Worm (Caenorhabditis elegans) whole organism, late embryonic: ENCODE results near the gene twk-20.
A peak's percentile ranks its signal among the peaks of the same experiment; 100 is the strongest.

Experiments
- C38D4.7 ChIP-seq: fragments of 200-800 bp; sonication (Bioruptor generic); optimal IDR thresholded peaks from 2 replicates; lab custom pipeline; 2018; ENCODE audit warnings: mild to moderate bottlenecking, missing genetic modification characterization, moderate library complexity, missing compliant biosample characterization
- K02D7.2 ChIP-seq: sonication (generic microtip); optimal IDR thresholded peaks from 2 replicates; lab custom pipeline; 2017; ENCODE audit warnings: mild to moderate bottlenecking, missing genetic modification characterization, missing compliant biosample characterization
- Y22D7AL.16 ChIP-seq: sonication (generic microtip); optimal IDR thresholded peaks from 2 replicates; lab custom pipeline; 2016; ENCODE audit warnings: missing genetic modification characterization, missing compliant biosample characterization
- ahr-1 ChIP-seq: sonication (generic microtip); optimal IDR thresholded peaks from 2 replicates; lab custom pipeline; 2016; ENCODE audit warnings: missing genetic modification characterization, missing compliant biosample characterization
- ama-1 ChIP-seq: fragments of 150-350 bp; optimal IDR thresholded peaks from 2 replicates; lab custom pipeline; 2014
- ceh-14 ChIP-seq: sonication (generic microtip); optimal IDR thresholded peaks from 2 replicates; lab custom pipeline; 2016; ENCODE audit warnings: missing genotype, missing genetic modification characterization, missing compliant biosample characterization
- ceh-18 ChIP-seq: sonication (generic microtip); optimal IDR thresholded peaks from 2 replicates; lab custom pipeline; 2016; ENCODE audit warnings: missing genetic modification characterization, missing compliant biosample characterization
- ceh-22 ChIP-seq: sonication (generic microtip); optimal IDR thresholded peaks from 2 replicates; lab custom pipeline; 2017; ENCODE audit warnings: missing biosample characterization, missing genetic modification characterization
- ceh-45 ChIP-seq: fragments of 200-800 bp; sonication (Bioruptor generic); IDR thresholded peaks from 2 replicates; pipeline ENCODE4 v1.3.6; 2022; ENCODE audit warnings: missing genetic modification reagents, missing genetic modification characterization, missing compliant biosample characterization
- ceh-48 ChIP-seq: sonication (generic microtip); optimal IDR thresholded peaks from 2 replicates; lab custom pipeline; 2016; ENCODE audit warnings: missing genetic modification characterization, inconsistent platforms, missing compliant biosample characterization
- che-1 ChIP-seq: sonication (generic microtip); optimal IDR thresholded peaks from 2 replicates; lab custom pipeline; 2016; ENCODE audit warnings: mild to moderate bottlenecking, missing genetic modification characterization, missing compliant biosample characterization
- dmd-4 ChIP-seq: sonication (generic microtip); optimal IDR thresholded peaks from 2 replicates; lab custom pipeline; 2016; ENCODE audit warnings: borderline replicate concordance, missing genetic modification characterization, missing compliant biosample characterization
- ets-4 ChIP-seq: sonication (generic microtip); optimal IDR thresholded peaks from 2 replicates; lab custom pipeline; 2016; ENCODE audit warnings: missing genetic modification characterization, missing compliant biosample characterization
- fkh-6 ChIP-seq: sonication (generic microtip); optimal IDR thresholded peaks from 2 replicates; lab custom pipeline; 2016; ENCODE audit warnings: missing genetic modification characterization, missing compliant biosample characterization
- gmeb-2 ChIP-seq: sonication (generic microtip); optimal IDR thresholded peaks from 2 replicates; lab custom pipeline; 2016; ENCODE audit warnings: missing genetic modification characterization, inconsistent platforms, missing compliant biosample characterization
- hlh-30 ChIP-seq: sonication (generic microtip); optimal IDR thresholded peaks from 2 replicates; lab custom pipeline; 2017; ENCODE audit warnings: antibody characterized with exemption, missing genetic modification characterization, missing compliant biosample characterization; ENCODE audit not compliant: insufficient read depth
- lim-6 ChIP-seq: sonication (generic microtip); optimal IDR thresholded peaks from 2 replicates; lab custom pipeline; 2016; ENCODE audit warnings: missing genetic modification characterization, missing compliant biosample characterization
- madf-2 ChIP-seq: sonication (generic microtip); optimal IDR thresholded peaks from 2 replicates; lab custom pipeline; 2017; ENCODE audit warnings: missing genetic modification characterization, missing compliant biosample characterization
- pax-1 ChIP-seq: fragments of 150-350 bp; optimal IDR thresholded peaks from 2 replicates; lab custom pipeline; 2014; ENCODE audit warnings: missing biosample characterization, missing genetic modification characterization
- pqm-1 ChIP-seq: sonication (generic microtip); optimal IDR thresholded peaks from 2 replicates; lab custom pipeline; 2016; ENCODE audit warnings: missing genetic modification characterization, missing compliant biosample characterization
- ref-2 ChIP-seq: sonication (generic microtip); optimal IDR thresholded peaks from 2 replicates; lab custom pipeline; 2016; ENCODE audit warnings: missing genetic modification characterization, missing compliant biosample characterization
- sdc-2 ChIP-seq: sonication (generic microtip); optimal IDR thresholded peaks from 2 replicates; lab custom pipeline; 2016; ENCODE audit warnings: missing genotype, missing genetic modification characterization, missing compliant biosample characterization
- sox-2 ChIP-seq: fragments of 200-800 bp; sonication (Bioruptor generic); IDR thresholded peaks from 2 replicates; pipeline ENCODE4 v1.3.6; 2022; ENCODE audit warnings: missing genetic modification reagents, missing genetic modification characterization, missing compliant biosample characterization
- tbx-2 ChIP-seq: sonication (generic microtip); optimal IDR thresholded peaks from 2 replicates; lab custom pipeline; 2016; ENCODE audit warnings: missing genetic modification characterization, missing compliant biosample characterization
- unc-3 ChIP-seq, 2 experiments: fragments of 200-800 bp in 1 of 2; sonication (Bioruptor generic) in 1 of 2; sonication (generic microtip) in 1 of 2; conservative IDR thresholded peaks in 1 of 2; optimal IDR thresholded peaks in 1 of 2; 2 replicates each; pipeline versions ENCODE4 v1.3.6 to Lab custom; 2016 to 2022; ENCODE audit warnings: missing compliant biosample characterization in 2 of 2, missing genetic modification characterization in 2 of 2, missing genetic modification reagents in 1 of 2
- unc-55 ChIP-seq: sonication (generic microtip); optimal IDR thresholded peaks from 2 replicates; lab custom pipeline; 2017; ENCODE audit warnings: missing biosample characterization, missing genetic modification reagents, missing genetic modification characterization
- zip-5 ChIP-seq: sonication (generic microtip); optimal IDR thresholded peaks from 2 replicates; lab custom pipeline; 2016; ENCODE audit warnings: missing genetic modification characterization, missing compliant biosample characterization
- ztf-16 ChIP-seq: sonication (generic microtip); optimal IDR thresholded peaks from 2 replicates; lab custom pipeline; 2017; ENCODE audit warnings: missing genetic modification characterization, missing compliant biosample characterization

twk-20 gene

DNA sequence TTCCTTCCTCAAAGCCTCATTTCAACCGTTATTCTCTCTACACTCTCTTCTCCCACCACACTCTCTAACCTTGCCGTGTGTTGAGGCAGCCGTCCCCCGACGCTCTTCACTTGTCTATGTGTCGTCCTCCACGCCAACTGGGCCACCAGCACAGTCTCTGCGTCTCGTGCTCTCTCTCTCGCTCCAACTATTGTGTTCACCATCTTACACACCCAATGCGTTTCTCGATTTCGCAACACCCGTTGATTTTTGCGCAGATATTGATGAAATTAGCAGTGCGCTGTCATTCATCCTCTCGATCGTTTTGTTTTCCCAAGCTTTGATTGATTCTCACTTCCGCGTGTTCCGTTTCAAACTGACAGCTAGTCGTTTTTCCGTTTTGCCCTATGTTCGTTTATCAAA is 47.4 kb downstream of the twk-20 start (continued):
- TF ChIP-seq tbx-2 (tag; lab: Kevin White, UChicago) (peak; percentile 61), lim-6 (tag; lab: Kevin White, UChicago) (peak; percentile 6), pqm-1 (tag; lab: Kevin White, UChicago) (no peak), che-1 (tag; lab: Kevin White, UChicago) (no peak), C38D4.7 (GFP tag; lab: Kevin White, UChicago) (no peak), dmd-4 (tag; lab: Kevin White, UChicago) (no peak), ceh-45 (no peak)

DNA sequence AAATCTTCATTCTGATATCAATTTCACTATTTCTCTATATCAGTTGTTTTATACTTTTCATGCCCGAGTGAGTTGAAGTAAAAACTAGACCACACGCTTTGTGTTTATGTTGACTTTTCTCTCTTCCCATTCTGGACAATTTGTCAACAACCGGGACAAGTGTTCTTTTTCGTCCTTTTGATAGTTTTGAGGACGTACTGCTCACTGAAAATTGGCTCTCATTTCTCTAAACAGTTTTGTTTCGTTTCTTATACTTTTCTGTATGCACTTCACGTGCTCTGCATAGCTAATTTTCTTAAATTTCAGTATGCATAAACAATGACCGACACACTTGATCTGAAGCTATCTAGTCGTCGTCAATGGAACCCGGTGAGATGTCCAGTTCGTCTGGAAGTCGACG is 48.0 kb downstream of the twk-20 start, which contains the start of gene adm-2:
adm-2 (plus strand) TSS at position 301 of the 400 bp plus-strand sequence.
- no peak for TF ChIP-seq ceh-22 (tag; lab: Kevin White, UChicago)
- TF ChIP-seq madf-2 (tag; lab: Kevin White, UChicago): no peak
- TF ChIP-seq pax-1 (tag; lab: Kevin White, UChicago): no peak
- no peak for TF ChIP-seq sdc-2
- TF ChIP-seq hlh-30: no peak
- TF ChIP-seq ceh-48 (tag; lab: Kevin White, UChicago): no peak
- TF ChIP-seq Y22D7AL.16 (tag; lab: Kevin White, UChicago): no peak
- TF ChIP-seq ahr-1 (tag; lab: Kevin White, UChicago): no peak
- no peak for TF ChIP-seq fkh-6 (tag; lab: Kevin White, UChicago)
- no peak for TF ChIP-seq gmeb-2 (tag; lab: Kevin White, UChicago)
- no peak for TF ChIP-seq sox-2 (GFP tag; lab: Robert Waterston, UW)
- no peak for TF ChIP-seq ztf-16 (tag; lab: Kevin White, UChicago)
- TF ChIP-seq dmd-4 (tag; lab: Kevin White, UChicago): no peak
- TF ChIP-seq, all 69 proteins: peak for 0

DNA sequence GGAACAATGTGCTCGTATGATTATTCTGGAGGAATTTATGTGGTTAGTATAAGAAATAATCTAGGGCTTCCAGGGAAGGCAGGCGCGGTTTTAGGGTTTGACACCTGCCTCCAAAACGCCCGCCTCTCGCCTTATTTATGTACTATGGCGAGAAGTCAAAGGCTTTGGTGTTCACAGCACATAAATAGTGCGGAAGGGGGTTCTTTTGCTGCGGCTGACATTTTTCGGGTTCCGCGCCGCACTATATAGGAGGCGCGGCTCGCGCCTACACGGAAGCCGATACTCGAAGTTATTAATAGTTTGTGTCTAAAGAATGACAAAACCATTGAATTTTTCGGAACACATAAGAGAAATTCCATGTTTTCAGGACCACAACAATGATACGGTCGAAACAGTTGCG is 50.7 kb downstream of the twk-20 start:
- TF ChIP-seq unc-3 (GFP tag; conservative IDR thresholded peaks at IDR 0.05; lab: Robert Waterston, UW) (no peak), unc-3 (tag; optimal IDR thresholded peaks at IDR 0.05; lab: Kevin White, UChicago) (no peak), ceh-14 (tag; lab: Kevin White, UChicago) (no peak), ama-1 (lab: Kevin White, UChicago) (no peak), ceh-18 (tag; lab: Kevin White, UChicago) (no peak), K02D7.2 (tag; lab: Kevin White, UChicago) (no peak), zip-5 (tag; lab: Kevin White, UChicago) (no peak), ref-2 (no peak), unc-55 (GFP tag; lab: Kevin White, UChicago) (no peak), sox-2 (GFP tag; lab: Robert Waterston, UW) (no peak), ets-4 (tag; lab: Kevin White, UChicago) (no peak), tbx-2 (tag; lab: Kevin White, UChicago) (no peak)
